Worm (Caenorhabditis elegans) whole organism, L1 larva: ENCODE results near the gene hpx-2.

Experiments
- hpl-2 ChIP-seq: fragments of 150-350 bp; optimal IDR thresholded peaks from 2 replicates; lab custom pipeline; 2014; ENCODE audit warnings: missing biosample characterization, missing genetic modification reagents, missing genetic modification characterization
- snpc-4 ChIP-seq: fragments of 150-350 bp; optimal IDR thresholded peaks from 2 replicates; lab custom pipeline; 2014; ENCODE audit warnings: missing biosample characterization, missing genetic modification characterization
- tbx-2 ChIP-seq: sonication (generic microtip); optimal IDR thresholded peaks from 2 replicates; lab custom pipeline; 2016; ENCODE audit warnings: missing genetic modification characterization, missing compliant biosample characterization
- unc-98 ChIP-seq: fragments of 200-800 bp; sonication (Bioruptor generic); IDR thresholded peaks from 2 replicates; pipeline ENCODE4 v1.3.6; 2022; ENCODE audit warnings: missing genetic modification characterization, missing compliant biosample characterization
- ztf-11 ChIP-seq, 2 experiments: sonication (generic microtip); optimal IDR thresholded peaks; 2 replicates each; lab custom pipeline; 2016 to 2017; ENCODE audit warnings: missing genetic modification characterization in 2 of 2, missing biosample characterization in 1 of 2, missing compliant biosample characterization in 1 of 2

DNA sequence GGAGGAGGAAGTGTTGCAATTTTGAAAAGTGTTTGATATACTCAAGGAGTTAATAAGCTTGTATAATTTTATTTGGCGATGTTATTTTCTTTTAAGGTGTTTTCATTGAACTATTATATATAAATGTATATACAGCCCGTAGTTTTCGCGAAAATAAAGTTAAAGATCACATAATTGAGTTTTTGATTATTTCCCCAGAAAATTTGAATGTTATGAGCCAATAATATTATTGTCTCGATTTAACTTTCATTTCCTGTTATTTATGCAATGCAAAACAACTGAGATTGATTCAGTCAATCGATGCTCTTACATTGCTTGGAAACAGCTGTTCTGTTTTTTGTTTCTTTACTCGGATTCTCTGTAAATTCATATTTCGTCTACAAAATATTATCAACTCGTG lies 1.9 kb upstream of the hpx-2 start, which contains the start of gene srx-133:
- TF ChIP-seq unc-98 (GFP tag; lab: Robert Waterston, UW) = no peak
- no peak for TF ChIP-seq tbx-2 (tag; lab: Kevin White, UChicago)
- no peak for TF ChIP-seq snpc-4 (tag; lab: Kevin White, UChicago)
- TF ChIP-seq ztf-11 (tag; optimal IDR thresholded peaks at IDR 0.05; lab: Kevin White, UChicago) = no peak
- no peak for TF ChIP-seq hpl-2 (GFP tag; lab: Kevin White, UChicago)
